Worm (Caenorhabditis elegans) whole organism, late embryonic: ENCODE measurements around the gene K08E4.7.

Source experiments
- K02D7.2 ChIP-seq: sonication (generic microtip); optimal IDR thresholded peaks from 2 replicates; lab custom pipeline; 2017; ENCODE audit warnings: mild to moderate bottlenecking, missing genetic modification characterization, missing compliant biosample characterization
- ahr-1 ChIP-seq: sonication (generic microtip); optimal IDR thresholded peaks from 2 replicates; lab custom pipeline; 2016; ENCODE audit warnings: missing genetic modification characterization, missing compliant biosample characterization
- ceh-22 ChIP-seq: sonication (generic microtip); optimal IDR thresholded peaks from 2 replicates; lab custom pipeline; 2017; ENCODE audit warnings: missing biosample characterization, missing genetic modification characterization
- ceh-30 ChIP-seq: fragments of 150-350 bp; optimal IDR thresholded peaks from 2 replicates; lab custom pipeline; 2014; ENCODE audit warnings: missing biosample characterization, missing genetic modification characterization
- dmd-4 ChIP-seq: sonication (generic microtip); optimal IDR thresholded peaks from 2 replicates; lab custom pipeline; 2016; ENCODE audit warnings: borderline replicate concordance, missing genetic modification characterization, missing compliant biosample characterization
- ets-4 ChIP-seq: sonication (generic microtip); optimal IDR thresholded peaks from 2 replicates; lab custom pipeline; 2016; ENCODE audit warnings: missing genetic modification characterization, missing compliant biosample characterization
- eyg-1 ChIP-seq: sonication (generic microtip); optimal IDR thresholded peaks from 2 replicates; lab custom pipeline; 2016; ENCODE audit warnings: missing genotype, missing genetic modification characterization, missing compliant biosample characterization
- hlh-30 ChIP-seq: sonication (generic microtip); optimal IDR thresholded peaks from 2 replicates; lab custom pipeline; 2017; ENCODE audit warnings: antibody characterized with exemption, missing genetic modification characterization, missing compliant biosample characterization; ENCODE audit not compliant: insufficient read depth
- nhr-11 ChIP-seq: fragments of 150-350 bp; optimal IDR thresholded peaks from 2 replicates; lab custom pipeline; 2014; ENCODE audit warnings: missing biosample characterization, missing genetic modification characterization
- pha-4 ChIP-seq: fragments of 150-350 bp; optimal IDR thresholded peaks from 2 replicates; lab custom pipeline; 2018; ENCODE audit warnings: missing biosample characterization, missing genetic modification reagents, missing genetic modification characterization
- pqm-1 ChIP-seq: sonication (generic microtip); optimal IDR thresholded peaks from 2 replicates; lab custom pipeline; 2016; ENCODE audit warnings: missing genetic modification characterization, missing compliant biosample characterization
- rnt-1 ChIP-seq: sonication (generic microtip); optimal IDR thresholded peaks from 2 replicates; lab custom pipeline; 2016; ENCODE audit warnings: missing genetic modification characterization, missing compliant biosample characterization
- tbx-2 ChIP-seq: sonication (generic microtip); optimal IDR thresholded peaks from 2 replicates; lab custom pipeline; 2016; ENCODE audit warnings: missing genetic modification characterization, missing compliant biosample characterization
- unc-55 ChIP-seq: sonication (generic microtip); optimal IDR thresholded peaks from 2 replicates; lab custom pipeline; 2017; ENCODE audit warnings: missing biosample characterization, missing genetic modification reagents, missing genetic modification characterization

DNA sequence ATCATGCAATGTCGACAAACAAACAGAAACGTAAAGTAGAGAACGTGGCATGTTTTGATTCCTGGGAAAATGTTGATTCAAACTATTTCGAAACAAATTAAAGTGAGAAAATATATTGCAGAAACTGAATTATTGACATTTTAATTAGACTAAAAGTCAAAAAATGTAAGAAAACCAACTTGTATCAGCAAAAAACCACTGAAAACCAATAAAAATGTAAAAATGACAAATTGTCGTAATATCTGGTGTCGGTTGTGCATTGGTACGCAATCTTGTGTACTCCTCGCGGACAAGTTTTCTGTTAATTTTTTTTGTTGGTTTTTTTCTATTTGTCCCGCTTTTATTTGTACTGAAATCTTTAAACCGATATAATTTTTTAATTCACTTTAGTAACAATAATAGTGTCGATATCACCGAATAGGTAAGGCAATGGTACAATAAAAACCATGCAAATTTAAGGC, 45.8 kb upstream of the K08E4.7 start, which contains the start of gene T12G3.11:
- TF ChIP-seq pqm-1 (tag; lab: Kevin White, UChicago) (no peak), hlh-30 (tag; lab: Kevin White, UChicago) (no peak), rnt-1 (tag; lab: Kevin White, UChicago) (no peak), ceh-22 (tag; lab: Kevin White, UChicago) (no peak), tbx-2 (no peak), K02D7.2 (no peak), pha-4 (tag; lab: Kevin White, UChicago) (no peak), ceh-30 (tag; lab: Kevin White, UChicago) (no peak), unc-55 (no peak), ets-4 (no peak), nhr-11 (tag; lab: Kevin White, UChicago) (no peak), ahr-1 (tag; lab: Kevin White, UChicago) (no peak), eyg-1 (no peak), dmd-4 (no peak)
